Fruit fly (Drosophila melanogaster) whole organism, embryonic: Measurements from ENCODE around the gene CG10286.
A peak's percentile ranks its signal among the peaks of the same experiment; 100 is the strongest.

Experiments
- Bgb ChIP-seq: fragments of 200-800 bp; sonication (Bioruptor generic); IDR thresholded peaks from 2 replicates; pipeline ENCODE4 v1.3.6; 2022; ENCODE audit warnings: missing biosample characterization, missing genetic modification characterization; ENCODE audit not compliant: partially characterized antibody
- CG10147 ChIP-seq: fragments of 200-800 bp; sonication (Bioruptor generic); optimal IDR thresholded peaks from 2 replicates; lab custom pipeline; 2019; ENCODE audit warnings: missing biosample characterization, mild to moderate bottlenecking, missing genetic modification characterization, moderate library complexity
- CG10366 ChIP-seq: fragments of 200-800 bp; sonication (Bioruptor generic); IDR thresholded peaks from 2 replicates; pipeline ENCODE4 v1.3.6; 2022; ENCODE audit warnings: missing biosample characterization, missing genetic modification characterization
- CG10543 ChIP-seq: fragments of 200-800 bp; sonication (Bioruptor generic); optimal IDR thresholded peaks from 3 replicates; lab custom pipeline; 2017; ENCODE audit warnings: missing biosample characterization, mild to moderate bottlenecking, missing genetic modification characterization, moderate library complexity
- CG10565 ChIP-seq: fragments of 200-800 bp; sonication (Bioruptor generic); optimal IDR thresholded peaks from 3 replicates; lab custom pipeline; 2016; ENCODE audit warnings: missing biosample characterization, mild to moderate bottlenecking, missing genetic modification characterization
- CG11456 ChIP-seq: fragments of 200-800 bp; sonication (Bioruptor generic); IDR thresholded peaks from 3 replicates; pipeline ENCODE4 v1.3.6; 2022; ENCODE audit warnings: missing biosample characterization, missing genetic modification characterization
- CG12104 ChIP-seq: fragments of 200-800 bp; sonication (Bioruptor generic); optimal IDR thresholded peaks from 3 replicates; lab custom pipeline; 2016; ENCODE audit warnings: missing biosample characterization, missing genetic modification characterization
- CG12236 ChIP-seq: fragments of 200-800 bp; sonication (Bioruptor generic); optimal IDR thresholded peaks from 2 replicates; lab custom pipeline; 2016; ENCODE audit warnings: missing biosample characterization, missing genetic modification characterization
- CG12299 ChIP-seq: fragments of 200-800 bp; sonication (Bioruptor generic); optimal IDR thresholded peaks from 2 replicates; lab custom pipeline; 2018; ENCODE audit warnings: missing biosample characterization, mild to moderate bottlenecking, missing genetic modification characterization
- CG1233 ChIP-seq: fragments of 200-800 bp; sonication (Bioruptor generic); optimal IDR thresholded peaks from 4 replicates; lab custom pipeline; 2018; ENCODE audit warnings: missing biosample characterization, mild to moderate bottlenecking, missing genetic modification characterization
- CG12769 ChIP-seq: fragments of 200-800 bp; sonication (Bioruptor generic); optimal IDR thresholded peaks from 2 replicates; lab custom pipeline; 2019; ENCODE audit warnings: missing biosample characterization, mild to moderate bottlenecking, missing genetic modification characterization, moderate library complexity
- CG14441 ChIP-seq: fragments of 200-800 bp; sonication (Bioruptor generic); IDR thresholded peaks from 2 replicates; pipeline ENCODE4 v1.3.6; 2022; ENCODE audit warnings: missing biosample characterization, missing genetic modification characterization
- CG14710 ChIP-seq: fragments of 200-800 bp; sonication (Bioruptor generic); optimal IDR thresholded peaks from 3 replicates; lab custom pipeline; 2019; ENCODE audit warnings: missing biosample characterization, mild to moderate bottlenecking, missing genetic modification characterization, moderate library complexity
- CG14860 ChIP-seq: fragments of 200-800 bp; sonication (Bioruptor generic); IDR thresholded peaks from 3 replicates; pipeline ENCODE4 v1.3.6; 2022; ENCODE audit warnings: missing biosample characterization, missing genetic modification characterization; ENCODE audit not compliant: partially characterized antibody
- CG17612 ChIP-seq: fragments of 200-800 bp; sonication (Bioruptor generic); IDR thresholded peaks from 2 replicates; pipeline ENCODE4 v1.3.6; 2022; ENCODE audit warnings: missing biosample characterization, missing genetic modification characterization
- CG4617 ChIP-seq: fragments of 200-800 bp; sonication (Bioruptor generic); optimal IDR thresholded peaks from 3 replicates; lab custom pipeline; 2016; ENCODE audit warnings: missing biosample characterization, missing genetic modification characterization, borderline replicate concordance
- CG8290 ChIP-seq, 3 experiments: fragments of 200-800 bp; sonication (Bioruptor generic); optimal IDR thresholded peaks; 2 replicates each; lab custom pipeline; 2016 to 2019; ENCODE audit warnings: missing biosample characterization in 3 of 3, missing genetic modification characterization in 3 of 3, mild to moderate bottlenecking in 2 of 3, moderate library complexity in 1 of 3
- CG8924 ChIP-seq: fragments of 200-800 bp; optimal IDR thresholded peaks from 3 replicates; lab custom pipeline; 2019; ENCODE audit warnings: missing biosample characterization, mild to moderate bottlenecking, missing genetic modification characterization, moderate library complexity
- CG9817 ChIP-seq: fragments of 200-800 bp; sonication (Bioruptor generic); optimal IDR thresholded peaks from 2 replicates; lab custom pipeline; 2018; ENCODE audit warnings: missing biosample characterization, mild to moderate bottlenecking, missing genetic modification characterization, moderate library complexity
- Camta ChIP-seq: fragments of 200-800 bp; sonication (Bioruptor generic); optimal IDR thresholded peaks from 2 replicates; lab custom pipeline; 2016; ENCODE audit warnings: missing biosample characterization, missing genetic modification characterization
- Dad ChIP-seq: fragments of 200-800 bp; sonication (Bioruptor generic); optimal IDR thresholded peaks from 3 replicates; lab custom pipeline; 2016; ENCODE audit warnings: missing biosample characterization, missing genetic modification characterization
- Dip3 ChIP-seq: fragments of 200-800 bp; sonication (Bioruptor generic); optimal IDR thresholded peaks from 3 replicates; lab custom pipeline; 2016; ENCODE audit warnings: missing biosample characterization, missing genetic modification characterization
- Dref ChIP-seq: fragments of 200-800 bp; sonication (Bioruptor generic); IDR thresholded peaks from 2 replicates; pipeline ENCODE4 v1.3.6; 2022; ENCODE audit warnings: missing biosample characterization, missing genetic modification characterization
- Drgx ChIP-seq: fragments of 200-800 bp; sonication (Bioruptor generic); IDR thresholded peaks from 2 replicates; pipeline ENCODE4 v1.3.6; 2022; ENCODE audit warnings: missing biosample characterization, missing genetic modification characterization
- ERR ChIP-seq: fragments of 200-800 bp; sonication (Bioruptor generic); optimal IDR thresholded peaks from 2 replicates; lab custom pipeline; 2016; ENCODE audit warnings: missing biosample characterization, missing genetic modification characterization
- H15 ChIP-seq: fragments of 200-800 bp; sonication (Bioruptor generic); IDR thresholded peaks from 3 replicates; pipeline ENCODE4 v1.3.6; 2022; ENCODE audit warnings: missing biosample characterization, missing genetic modification characterization
- HmgD ChIP-seq: fragments of 200-800 bp; sonication (Bioruptor generic); optimal IDR thresholded peaks from 3 replicates; lab custom pipeline; 2016; ENCODE audit warnings: missing biosample characterization, missing genetic modification characterization
- Hmr ChIP-seq: fragments of 200-800 bp; sonication (Bioruptor generic); optimal IDR thresholded peaks from 3 replicates; lab custom pipeline; 2017; ENCODE audit warnings: mild to moderate bottlenecking, missing biosample characterization, missing genetic modification reagents, missing genetic modification characterization
- Hr39 ChIP-seq: fragments of >200 bp; optimal IDR thresholded peaks from 2 replicates; lab custom pipeline; 2017
- Lpt ChIP-seq: fragments of >200 bp; optimal IDR thresholded peaks from 2 replicates; lab custom pipeline; 2018; ENCODE audit warnings: missing biosample characterization, missing genetic modification characterization
- Med ChIP-seq: fragments of 200-800 bp; sonication (Bioruptor generic); peaks from one replicate; lab custom pipeline; 2016; ENCODE audit warnings: missing biosample characterization, missing genetic modification characterization, mild to moderate bottlenecking, inconsistent platforms, moderate library complexity
- NC2α ChIP-seq: fragments of 200-800 bp; sonication (Bioruptor generic); optimal IDR thresholded peaks from 2 replicates; lab custom pipeline; 2016; ENCODE audit warnings: missing biosample characterization, missing genetic modification characterization
- NC2β ChIP-seq: fragments of 200-800 bp; sonication (Bioruptor generic); optimal IDR thresholded peaks from 2 replicates; lab custom pipeline; 2016; ENCODE audit warnings: missing biosample characterization, missing genetic modification characterization
- Ptx1 ChIP-seq: fragments of 200-800 bp; sonication (Bioruptor generic); IDR thresholded peaks from 2 replicates; pipeline ENCODE4 v1.3.6; 2022; ENCODE audit warnings: missing biosample characterization, missing genetic modification characterization
- TFAM ChIP-seq: fragments of 200-800 bp; sonication (Bioruptor generic); optimal IDR thresholded peaks from 2 replicates; lab custom pipeline; 2017; ENCODE audit warnings: missing biosample characterization, missing genetic modification characterization, inconsistent platforms
- Xrp1 ChIP-seq: fragments of 200-800 bp; sonication (Bioruptor generic); IDR thresholded peaks from 2 replicates; pipeline ENCODE4 v1.3.6; 2022; ENCODE audit warnings: missing biosample characterization, missing genetic modification characterization
- crol ChIP-seq: fragments of 200-800 bp; sonication (Bioruptor generic); IDR thresholded peaks from 2 replicates; pipeline ENCODE4 v1.3.6; 2022; ENCODE audit warnings: missing biosample characterization, missing genetic modification characterization
- dmrt99B ChIP-seq: fragments of 200-800 bp; sonication (Bioruptor generic); optimal IDR thresholded peaks from 2 replicates; lab custom pipeline; 2018; ENCODE audit warnings: missing biosample characterization, mild to moderate bottlenecking, missing genetic modification characterization, moderate library complexity
- exex ChIP-seq: fragments of 200-800 bp; sonication (Bioruptor generic); optimal IDR thresholded peaks from 4 replicates; lab custom pipeline; 2018; ENCODE audit warnings: missing biosample characterization, mild to moderate bottlenecking, missing genetic modification characterization, moderate library complexity
- grau ChIP-seq: fragments of 200-800 bp; optimal IDR thresholded peaks from 3 replicates; lab custom pipeline; 2019; ENCODE audit warnings: missing biosample characterization, mild to moderate bottlenecking, missing genetic modification characterization, moderate library complexity
- jigr1 ChIP-seq: fragments of 200-800 bp; sonication (Bioruptor generic); IDR thresholded peaks from 3 replicates; pipeline ENCODE4 v1.3.6; 2022; ENCODE audit warnings: missing biosample characterization, missing genetic modification characterization
- maf-S ChIP-seq: fragments of 200-800 bp; sonication (Bioruptor generic); optimal IDR thresholded peaks from 2 replicates; lab custom pipeline; 2016; ENCODE audit warnings: missing biosample characterization, missing genetic modification characterization
- org-1 ChIP-seq: fragments of 200-800 bp; sonication (Bioruptor generic); optimal IDR thresholded peaks from 2 replicates; lab custom pipeline; 2017; ENCODE audit warnings: missing biosample characterization, missing genetic modification characterization
- sc ChIP-seq, 3 experiments: fragments of >200 bp in 2 of 3; fragments of 200-800 bp in 1 of 3; sonication (Bioruptor generic) in 1 of 3; optimal IDR thresholded peaks; 2 replicates in 2 of 3; 3 replicates in 1 of 3; lab custom pipeline; 2017; ENCODE audit warnings: mild to moderate bottlenecking in 1 of 3, missing biosample characterization in 1 of 3, missing genetic modification characterization in 1 of 3, missing genetic modification reagents in 1 of 3
- sd ChIP-seq: fragments of 200-800 bp; sonication (Bioruptor generic); optimal IDR thresholded peaks from 3 replicates; lab custom pipeline; 2018; ENCODE audit warnings: missing biosample characterization, mild to moderate bottlenecking, missing genetic modification characterization, moderate library complexity
- seq ChIP-seq: fragments of 200-800 bp; sonication (Bioruptor generic); IDR thresholded peaks from 2 replicates; pipeline ENCODE4 v1.3.6; 2022; ENCODE audit warnings: missing biosample characterization, missing genetic modification characterization
- sqz ChIP-seq: fragments of 200-800 bp; sonication (Bioruptor generic); optimal IDR thresholded peaks from 3 replicates; lab custom pipeline; 2018; ENCODE audit warnings: missing biosample characterization, mild to moderate bottlenecking, missing genetic modification characterization
- tap ChIP-seq: fragments of 200-800 bp; optimal IDR thresholded peaks from 3 replicates; lab custom pipeline; 2019; ENCODE audit warnings: missing biosample characterization, mild to moderate bottlenecking, missing genetic modification characterization, moderate library complexity
- tgo ChIP-seq: fragments of 200-800 bp; sonication (Bioruptor generic); IDR thresholded peaks from 3 replicates; pipeline ENCODE4 v1.3.6; 2022; ENCODE audit warnings: missing biosample characterization, missing genetic modification characterization
- trem ChIP-seq: fragments of 200-800 bp; optimal IDR thresholded peaks from 3 replicates; lab custom pipeline; 2019; ENCODE audit warnings: missing biosample characterization, mild to moderate bottlenecking, missing genetic modification characterization, moderate library complexity
- wor ChIP-seq: fragments of 200-800 bp; sonication (Bioruptor generic); IDR thresholded peaks from 2 replicates; pipeline ENCODE4 v1.3.6; 2022; ENCODE audit warnings: missing biosample characterization, missing genetic modification characterization

The CG10286 gene

dm6 chr3R:6368100-6368499 lies 665 bp upstream of the CG10286 start, which contains the start of gene CG42724 (continued):
- TF ChIP-seq trem: peak; percentile 71
- no peak for TF ChIP-seq CG10565 (GFP tag; lab: Kevin White, UChicago)
- TF ChIP-seq sqz (GFP tag; lab: Kevin White, UChicago): no peak
- peak; percentile 73 for TF ChIP-seq NC2β
- TF ChIP-seq TFAM: no peak
- TF ChIP-seq sc (optimal IDR thresholded peaks at IDR 0.05; lab: Kevin White, UChicago): no peak
- TF ChIP-seq sc (GFP tag; optimal IDR thresholded peaks at IDR 0.05; lab: Kevin White, UChicago): no peak
- peak; percentile 72 for TF ChIP-seq CG11456 (GFP tag; lab: Robert Waterston, UW)
- no peak; the same call in 1 of the 2 replicates for TF ChIP-seq seq (GFP tag; lab: Robert Waterston, UW)
- TF ChIP-seq Camta (GFP tag; lab: Kevin White, UChicago): peak; percentile 78
- no peak for TF ChIP-seq Drgx (GFP tag; lab: Robert Waterston, UW)
- no peak for TF ChIP-seq dmrt99B (tag; lab: Kevin White, UChicago)
- TF ChIP-seq CG12769 (tag; lab: Kevin White, UChicago): no peak
- TF ChIP-seq H15 (GFP tag; lab: Robert Waterston, UW): peak; percentile 44; the same call in 1 of the 3 replicates
- peak; percentile 29; the same call in 1 of the 2 replicates for TF ChIP-seq CG10366 (GFP tag; lab: Robert Waterston, UW)
- TF ChIP-seq sd: no peak
- TF ChIP-seq Dref: peak; percentile 79
- peak; percentile 43 for TF ChIP-seq org-1 (GFP tag; lab: Kevin White, UChicago)
- no peak for TF ChIP-seq CG1233 (GFP tag; lab: Kevin White, UChicago)
- TF ChIP-seq CG14441 (GFP tag; lab: Robert Waterston, UW): peak; percentile 50
- no peak for TF ChIP-seq CG10147 (GFP tag; lab: Kevin White, UChicago)
- TF ChIP-seq CG10543 (GFP tag; lab: Kevin White, UChicago): no peak
- TF ChIP-seq Lpt (GFP tag; lab: Kevin White, UChicago): no peak
- peak; percentile 70 for TF ChIP-seq ERR (GFP tag; lab: Kevin White, UChicago)
- TF ChIP-seq HmgD: peak; percentile 48
- peak; percentile 62 for TF ChIP-seq CG9817 (tag; lab: Kevin White, UChicago)
- TF ChIP-seq Bgb (GFP tag; lab: Robert Waterston, UW): no peak
- no peak for TF ChIP-seq CG14710
- peak; percentile 59 for TF ChIP-seq tgo (GFP tag; lab: Robert Waterston, UW)
- TF ChIP-seq CG12104 (GFP tag; lab: Kevin White, UChicago): no peak
- TF ChIP-seq maf-S (GFP tag; lab: Kevin White, UChicago): peak; percentile 65
- peak; percentile 89 for TF ChIP-seq CG4617 (GFP tag; lab: Kevin White, UChicago)
- no peak for TF ChIP-seq CG17612
- no peak for TF ChIP-seq Hmr (GFP tag; lab: Kevin White, UChicago)
- TF ChIP-seq CG14860 (GFP tag; lab: Robert Waterston, UW): no peak
- TF ChIP-seq NC2α (GFP tag; lab: Kevin White, UChicago): peak; percentile 45
- TF ChIP-seq exex (tag; lab: Kevin White, UChicago): no peak
- TF ChIP-seq grau (tag; lab: Kevin White, UChicago): no peak
- peak; percentile 55 for TF ChIP-seq Dad
- no peak for TF ChIP-seq jigr1
- TF ChIP-seq Ptx1 (GFP tag; lab: Robert Waterston, UW): peak; percentile 74
- peak; percentile 15; the same call in 1 of the 2 replicates for TF ChIP-seq wor (GFP tag; lab: Robert Waterston, UW)
- TF ChIP-seq Med: peak; percentile 96
- peak; percentile 97 for TF ChIP-seq CG8290 (GFP tag; optimal IDR thresholded peaks at IDR 0.05; lab: Kevin White, UChicago)
- TF ChIP-seq CG8290 (tag; optimal IDR thresholded peaks at IDR 0.05; lab: Kevin White, UChicago): peak; percentile 82 to 96
- TF ChIP-seq tap (tag; lab: Kevin White, UChicago): no peak
- TF ChIP-seq CG12236: peak; percentile 50
- peak; percentile 72 for TF ChIP-seq Dip3 (GFP tag; lab: Kevin White, UChicago)
- no peak for TF ChIP-seq crol
- peak; percentile 64 for TF ChIP-seq Xrp1 (GFP tag; lab: Robert Waterston, UW)
- no peak for TF ChIP-seq Hr39
- TF ChIP-seq CG12299: peak; percentile 39
- TF ChIP-seq CG8924 (tag; lab: Kevin White, UChicago): no peak
